Worm (Caenorhabditis elegans) whole organism, young adult: ENCODE results near the gene teg-1.

Experiments
- F22D6.2 ChIP-seq: sonication (generic microtip); optimal IDR thresholded peaks from 2 replicates; lab custom pipeline; 2016; ENCODE audit warnings: mild to moderate bottlenecking, missing genetic modification characterization, missing compliant biosample characterization
- die-1 ChIP-seq: sonication (generic microtip); optimal IDR thresholded peaks from 2 replicates; lab custom pipeline; 2016; ENCODE audit warnings: missing genotype, mild to moderate bottlenecking, missing genetic modification characterization, missing compliant biosample characterization
- efl-1 ChIP-seq: fragments of 150-350 bp; optimal IDR thresholded peaks from 2 replicates; lab custom pipeline; 2014; ENCODE audit warnings: missing biosample characterization, missing genetic modification reagents, missing genetic modification characterization
- madf-3 ChIP-seq: fragments of 200-800 bp; sonication (Bioruptor generic); IDR thresholded peaks from 2 replicates; pipeline ENCODE4 v1.3.6; 2022; ENCODE audit warnings: missing genetic modification reagents, missing genetic modification characterization, missing compliant biosample characterization
- rec-8 ChIP-seq, 2 experiments: sonication (generic microtip); optimal IDR thresholded peaks; 2 replicates each; lab custom pipeline; 2016; ENCODE audit warnings: mild to moderate bottlenecking in 2 of 2, missing genetic modification characterization in 2 of 2, missing genetic modification reagents in 2 of 2, missing genotype in 2 of 2, missing biosample characterization in 1 of 2, missing compliant biosample characterization in 1 of 2, moderate library complexity in 1 of 2
- somi-1 ChIP-seq: fragments of 200-800 bp; sonication (Bioruptor generic); optimal IDR thresholded peaks from 2 replicates; lab custom pipeline; 2018; ENCODE audit warnings: mild to moderate bottlenecking, missing genetic modification characterization, missing compliant biosample characterization

DNA sequence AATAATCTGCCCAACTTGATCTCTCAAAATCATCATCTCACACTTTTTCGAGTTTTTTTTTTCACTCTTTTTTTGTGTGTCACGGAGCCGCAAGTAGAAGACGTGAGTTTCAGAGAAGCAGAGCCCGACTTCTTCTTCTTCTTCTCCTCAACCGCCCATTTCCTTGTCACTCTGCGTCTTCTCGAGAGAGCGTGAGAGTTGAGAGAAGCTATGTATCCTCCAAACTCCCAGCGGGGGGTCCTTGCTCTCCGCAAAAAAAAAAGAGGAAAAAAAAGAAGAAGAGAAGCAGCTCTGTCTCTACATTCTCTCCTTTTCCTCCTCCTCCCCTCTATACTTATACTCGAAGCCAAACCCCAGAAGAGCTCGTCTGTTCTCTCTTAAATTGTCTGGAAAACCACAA lies 16.3 kb upstream of the teg-1 start:
- TF ChIP-seq madf-3 (GFP tag; lab: Robert Waterston, UW) (no peak), F22D6.2 (tag; lab: Kevin White, UChicago) (no peak), efl-1 (no peak), die-1 (tag; lab: Kevin White, UChicago) (no peak), rec-8 (tag; optimal IDR thresholded peaks at IDR 0.05; lab: Kevin White, UChicago) (no peak), somi-1 (GFP tag; lab: Kevin White, UChicago) (no peak)
